Worm (Caenorhabditis elegans) whole organism, young adult: ENCODE measurements around the gene F13A2.9.

Experiments used
- B0336.3 ChIP-seq: fragments of 200-800 bp; sonication (Bioruptor generic); IDR thresholded peaks from 2 replicates; pipeline ENCODE4 v1.3.6; 2022; ENCODE audit warnings: missing genetic modification characterization, missing compliant biosample characterization
- D2030.7 ChIP-seq: fragments of 200-800 bp; sonication (Bioruptor generic); IDR thresholded peaks from 2 replicates; pipeline ENCODE4 v1.3.6; 2022; ENCODE audit warnings: missing genetic modification reagents, missing genetic modification characterization, missing compliant biosample characterization
- F52B5.7 ChIP-seq: sonication (generic microtip); optimal IDR thresholded peaks from 2 replicates; lab custom pipeline; 2016; ENCODE audit warnings: mild to moderate bottlenecking, missing genetic modification characterization, missing compliant biosample characterization
- F57A8.1 ChIP-seq: fragments of 200-800 bp; sonication (Bioruptor generic); optimal IDR thresholded peaks from 2 replicates; lab custom pipeline; 2018; ENCODE audit warnings: mild to moderate bottlenecking, missing genetic modification characterization, moderate library complexity, missing compliant biosample characterization
- Y53G8AR.9 ChIP-seq: fragments of 200-800 bp; sonication (Bioruptor generic); conservative IDR thresholded peaks from 2 replicates; pipeline ENCODE4 v1.3.6; 2022; ENCODE audit warnings: missing genetic modification reagents, missing genetic modification characterization, missing compliant biosample characterization
- Y67H2A.10 ChIP-seq: fragments of 200-800 bp; sonication (Bioruptor generic); conservative IDR thresholded peaks from 2 replicates; pipeline ENCODE4 v1.3.6; 2022; ENCODE audit warnings: missing genetic modification reagents, missing genetic modification characterization, missing compliant biosample characterization
- Y79H2A.3 ChIP-seq: fragments of 200-800 bp; sonication (Bioruptor generic); conservative IDR thresholded peaks from 2 replicates; pipeline ENCODE4 v1.3.6; 2022; ENCODE audit warnings: missing genetic modification reagents, missing genetic modification characterization, missing compliant biosample characterization
- Y95B8A.8 ChIP-seq: fragments of 200-800 bp; sonication (Bioruptor generic); IDR thresholded peaks from 2 replicates; pipeline ENCODE4 v1.3.6; 2022; ENCODE audit warnings: missing genetic modification reagents, missing genetic modification characterization, missing compliant biosample characterization
- ZK185.1 ChIP-seq: sonication (generic microtip); optimal IDR thresholded peaks from 2 replicates; lab custom pipeline; 2016; ENCODE audit warnings: mild to moderate bottlenecking, missing genetic modification characterization, missing compliant biosample characterization; ENCODE audit not compliant: poor library complexity, severe bottlenecking
- ama-1 ChIP-seq, 3 experiments: fragments of 150-350 bp in 1 of 3; sonication (generic microtip) in 2 of 3; optimal IDR thresholded peaks; 2 replicates each; lab custom pipeline; 2014 to 2018; ENCODE audit warnings: missing biosample characterization in 2 of 3, missing genetic modification characterization in 2 of 3, missing genetic modification reagents in 2 of 3
- atf-7 ChIP-seq: sonication (generic microtip); optimal IDR thresholded peaks from 2 replicates; lab custom pipeline; 2017; ENCODE audit warnings: mild to moderate bottlenecking, missing genetic modification characterization, missing compliant biosample characterization
- attf-6 ChIP-seq: fragments of 200-800 bp; sonication (Bioruptor generic); IDR thresholded peaks from 2 replicates; pipeline ENCODE4 v1.3.6; 2022; ENCODE audit warnings: missing genetic modification reagents, missing genetic modification characterization, missing compliant biosample characterization
- bed-1 ChIP-seq: fragments of 200-800 bp; sonication (Bioruptor generic); IDR thresholded peaks from 2 replicates; pipeline ENCODE4 v1.3.6; 2022; ENCODE audit warnings: missing genetic modification reagents, missing genetic modification characterization, missing compliant biosample characterization
- bed-2 ChIP-seq: fragments of 200-800 bp; sonication (Bioruptor generic); IDR thresholded peaks from 2 replicates; pipeline ENCODE4 v1.3.6; 2022; ENCODE audit warnings: missing genetic modification reagents, missing genetic modification characterization, missing compliant biosample characterization
- ccch-3 ChIP-seq: fragments of 200-800 bp; sonication (Bioruptor generic); optimal IDR thresholded peaks from 2 replicates; lab custom pipeline; 2018; ENCODE audit warnings: mild to moderate bottlenecking, missing genetic modification characterization, missing compliant biosample characterization
- ceh-91 ChIP-seq: fragments of 200-800 bp; sonication (Bioruptor generic); IDR thresholded peaks from 2 replicates; pipeline ENCODE4 v1.3.6; 2022; ENCODE audit warnings: missing genetic modification reagents, missing genetic modification characterization, missing compliant biosample characterization
- chd-7 ChIP-seq: sonication (generic microtip); optimal IDR thresholded peaks from 2 replicates; lab custom pipeline; 2016; ENCODE audit warnings: mild to moderate bottlenecking, missing genetic modification characterization, moderate library complexity, missing compliant biosample characterization
- dox-1 ChIP-seq: fragments of 200-800 bp; sonication (Bioruptor generic); IDR thresholded peaks from 2 replicates; pipeline ENCODE4 v1.3.6; 2022; ENCODE audit warnings: missing genetic modification reagents, missing genetic modification characterization, missing compliant biosample characterization
- dpl-1 ChIP-seq: fragments of 150-350 bp; optimal IDR thresholded peaks from 2 replicates; lab custom pipeline; 2014; ENCODE audit warnings: missing biosample characterization, missing genetic modification reagents, missing genetic modification characterization
- efl-1 ChIP-seq: fragments of 150-350 bp; optimal IDR thresholded peaks from 2 replicates; lab custom pipeline; 2014; ENCODE audit warnings: missing biosample characterization, missing genetic modification reagents, missing genetic modification characterization
- hsf-1 ChIP-seq: fragments of 200-800 bp; sonication (Bioruptor generic); IDR thresholded peaks from 2 replicates; pipeline ENCODE4 v1.3.6; 2022; ENCODE audit warnings: missing genetic modification reagents, missing genetic modification characterization, missing compliant biosample characterization
- let-526 ChIP-seq: fragments of 200-800 bp; sonication (Bioruptor generic); IDR thresholded peaks from 2 replicates; pipeline ENCODE4 v1.3.6; 2022; ENCODE audit warnings: missing genetic modification reagents, missing genetic modification characterization, missing compliant biosample characterization
- lin-26 ChIP-seq: fragments of 200-800 bp; sonication (Bioruptor generic); IDR thresholded peaks from 2 replicates; pipeline ENCODE4 v1.3.6; 2022; ENCODE audit warnings: missing genetic modification reagents, missing genetic modification characterization, missing compliant biosample characterization
- lin-35 ChIP-seq, 3 experiments: fragments of 150-350 bp in 2 of 3; sonication (generic microtip) in 1 of 3; optimal IDR thresholded peaks; 2 replicates each; lab custom pipeline; 2014 to 2018; ENCODE audit warnings: missing biosample characterization in 3 of 3, missing genetic modification characterization in 3 of 3, missing genetic modification reagents in 3 of 3
- lin-40 ChIP-seq: sonication (generic microtip); optimal IDR thresholded peaks from 2 replicates; lab custom pipeline; 2016; ENCODE audit warnings: missing genetic modification characterization, mild to moderate bottlenecking, missing compliant biosample characterization, missing genotype, missing genetic modification reagents
- lin-54 ChIP-seq: fragments of 200-800 bp; sonication (Bioruptor generic); optimal IDR thresholded peaks from 2 replicates; lab custom pipeline; 2018; ENCODE audit warnings: mild to moderate bottlenecking, missing genetic modification characterization, missing compliant biosample characterization
- lsy-27 ChIP-seq: sonication (generic microtip); optimal IDR thresholded peaks from 2 replicates; lab custom pipeline; 2017; ENCODE audit warnings: missing genetic modification characterization, mild to moderate bottlenecking, missing compliant biosample characterization, antibody characterized with exemption, missing genotype, borderline replicate concordance; ENCODE audit not compliant: insufficient read depth
- madf-10 ChIP-seq: sonication (generic microtip); optimal IDR thresholded peaks from 2 replicates; lab custom pipeline; 2016; ENCODE audit warnings: mild to moderate bottlenecking, missing genetic modification characterization, missing compliant biosample characterization
- madf-3 ChIP-seq: fragments of 200-800 bp; sonication (Bioruptor generic); IDR thresholded peaks from 2 replicates; pipeline ENCODE4 v1.3.6; 2022; ENCODE audit warnings: missing genetic modification reagents, missing genetic modification characterization, missing compliant biosample characterization
- madf-6 ChIP-seq: fragments of 200-800 bp; sonication (Bioruptor generic); IDR thresholded peaks from 2 replicates; pipeline ENCODE4 v1.3.6; 2022; ENCODE audit warnings: missing genetic modification reagents, missing genetic modification characterization, missing compliant biosample characterization
- mcd-1 ChIP-seq: fragments of 200-800 bp; sonication (Bioruptor generic); IDR thresholded peaks from 2 replicates; pipeline ENCODE4 v1.3.6; 2022; ENCODE audit warnings: missing genetic modification reagents, missing genetic modification characterization, missing compliant biosample characterization
- mxl-1 ChIP-seq: sonication (generic microtip); optimal IDR thresholded peaks from 2 replicates; lab custom pipeline; 2016; ENCODE audit warnings: missing genetic modification characterization, missing compliant biosample characterization
- pbrm-1 ChIP-seq: fragments of 200-800 bp; sonication (Bioruptor generic); IDR thresholded peaks from 2 replicates; pipeline ENCODE4 v1.3.6; 2022; ENCODE audit warnings: missing genetic modification reagents, missing genetic modification characterization, missing compliant biosample characterization
- rcor-1 ChIP-seq: fragments of 200-800 bp; sonication (Bioruptor generic); IDR thresholded peaks from 2 replicates; pipeline ENCODE4 v1.3.6; 2022; ENCODE audit warnings: missing genetic modification reagents, missing genetic modification characterization, missing compliant biosample characterization
- sea-2 ChIP-seq: fragments of 200-800 bp; sonication (Bioruptor generic); IDR thresholded peaks from 2 replicates; pipeline ENCODE4 v1.3.6; 2022; ENCODE audit warnings: missing genetic modification characterization, missing compliant biosample characterization
- snpc-1.1 ChIP-seq: sonication (generic microtip); optimal IDR thresholded peaks from 2 replicates; lab custom pipeline; 2017; ENCODE audit warnings: missing genetic modification characterization, mild to moderate bottlenecking, missing compliant biosample characterization, antibody characterized with exemption, moderate library complexity, missing genotype, missing genetic modification reagents; ENCODE audit not compliant: insufficient read depth
- tbp1 ChIP-seq: fragments of 200-800 bp; sonication (Bioruptor generic); optimal IDR thresholded peaks from 2 replicates; lab custom pipeline; 2018; ENCODE audit warnings: mild to moderate bottlenecking, missing genetic modification characterization, missing compliant biosample characterization
- tbx-9 ChIP-seq: sonication (generic microtip); optimal IDR thresholded peaks from 2 replicates; lab custom pipeline; 2016; ENCODE audit warnings: borderline replicate concordance, missing genetic modification characterization, inconsistent platforms, missing compliant biosample characterization
- xnd-1 ChIP-seq: sonication (generic microtip); optimal IDR thresholded peaks from 2 replicates; lab custom pipeline; 2016; ENCODE audit warnings: missing genotype, missing genetic modification reagents, missing genetic modification characterization, missing compliant biosample characterization
- zim-3 ChIP-seq: sonication (generic microtip); optimal IDR thresholded peaks from 2 replicates; lab custom pipeline; 2017; ENCODE audit warnings: mild to moderate bottlenecking, missing genetic modification characterization, moderate library complexity, missing compliant biosample characterization
- ztf-18 ChIP-seq: sonication (generic microtip); optimal IDR thresholded peaks from 2 replicates; lab custom pipeline; 2016; ENCODE audit warnings: missing genotype, mild to moderate bottlenecking, missing genetic modification characterization, missing compliant biosample characterization
- ztf-3 ChIP-seq: fragments of 200-800 bp; sonication (Bioruptor generic); optimal IDR thresholded peaks from 2 replicates; lab custom pipeline; 2018; ENCODE audit warnings: mild to moderate bottlenecking, missing genetic modification characterization, missing compliant biosample characterization
- ztf-6 ChIP-seq: fragments of 200-800 bp; sonication (Bioruptor generic); IDR thresholded peaks from 2 replicates; pipeline ENCODE4 v1.3.6; 2022; ENCODE audit warnings: missing genetic modification reagents, missing genetic modification characterization, missing compliant biosample characterization

F13A2.9 gene

ce11 chrV:4375807-4376564 is 11.3 kb downstream of the F13A2.9 start, which contains the start of gene F32D1.7 (continued):
- TF ChIP-seq ceh-91 (GFP tag; lab: Robert Waterston, UW): peak; percentile 91
- TF ChIP-seq Y67H2A.10 (GFP tag; lab: Robert Waterston, UW): no peak
- TF ChIP-seq rcor-1: peak; percentile 66
- TF ChIP-seq F52B5.7 (tag; lab: Kevin White, UChicago): no peak
- TF ChIP-seq hsf-1 (GFP tag; lab: Robert Waterston, UW): peak; percentile 59; the same call in 1 of the 2 replicates
- no peak for TF ChIP-seq bed-2 (GFP tag; lab: Robert Waterston, UW)
- no peak for TF ChIP-seq lin-40 (tag; lab: Kevin White, UChicago)
- no peak for TF ChIP-seq zim-3 (tag; lab: Kevin White, UChicago)
- TF ChIP-seq attf-6 (GFP tag; lab: Robert Waterston, UW): no peak
- TF ChIP-seq tbp1: no peak
- peak; percentile 61 for TF ChIP-seq dox-1 (GFP tag; lab: Robert Waterston, UW)
- no peak for TF ChIP-seq lsy-27
- TF ChIP-seq mcd-1 (GFP tag; lab: Robert Waterston, UW): peak; percentile 53; the same call in 1 of the 2 replicates
- no peak for TF ChIP-seq madf-10 (tag; lab: Kevin White, UChicago)
- TF ChIP-seq let-526: no peak
- 0 out of 2 replicates have a peak, but pooled peaks have one; percentile 49 for TF ChIP-seq Y95B8A.8
- TF ChIP-seq pbrm-1 (GFP tag; lab: Robert Waterston, UW): no peak
- no peak for TF ChIP-seq mxl-1

- TF ChIP-seq xnd-1 (tag; lab: Kevin White, UChicago) (peak; percentile 43), attf-6 (GFP tag; lab: Robert Waterston, UW) (0 out of 2 replicates have a peak, but pooled peaks have one; percentile 21), efl-1 (GFP tag; lab: Kevin White, UChicago) (peak; percentile 18), tbp1 (no peak), madf-6 (GFP tag; lab: Robert Waterston, UW) (peak; percentile 58), lin-54 (GFP tag; lab: Kevin White, UChicago) (peak; percentile 3), madf-3 (GFP tag; lab: Robert Waterston, UW) (peak; percentile 63; the same call in 1 of the 2 replicates), pbrm-1 (GFP tag; lab: Robert Waterston, UW) (no peak), hsf-1 (GFP tag; lab: Robert Waterston, UW) (0 out of 2 replicates have a peak, but pooled peaks have one; percentile 51), Y79H2A.3 (GFP tag; lab: Robert Waterston, UW) (peak; percentile 28; the same call in 1 of the 2 replicates), D2030.7 (GFP tag; lab: Robert Waterston, UW) (no peak), B0336.3 (GFP tag; lab: Robert Waterston, UW) (peak; percentile 17; the same call in 1 of the 2 replicates), Y53G8AR.9 (GFP tag; lab: Robert Waterston, UW) (0 out of 2 replicates have a peak, but pooled peaks have one; percentile 18)
These were observed 12.7 kb downstream of the F13A2.9 start, which contains the start of gene neg-1 for ce11 chrV:4374625-4375024. Gene neg-1 (minus strand): TSS chrV:4374874.

- no peak for TF ChIP-seq ama-1 (optimal IDR thresholded peaks at IDR 0.05; lab: Kevin White, UChicago)
- peak; percentile 15 to 52 for TF ChIP-seq ama-1 (GFP tag; optimal IDR thresholded peaks at IDR 0.05; lab: Kevin White, UChicago)
- TF ChIP-seq lin-40 (tag; lab: Kevin White, UChicago): no peak
- no peak for TF ChIP-seq efl-1 (GFP tag; lab: Kevin White, UChicago)
- no peak for TF ChIP-seq atf-7 (tag; lab: Kevin White, UChicago)
- no peak for TF ChIP-seq ccch-3 (GFP tag; lab: Kevin White, UChicago)
- no peak for TF ChIP-seq F57A8.1 (GFP tag; lab: Kevin White, UChicago)
- no peak for TF ChIP-seq F52B5.7 (tag; lab: Kevin White, UChicago)
- no peak for TF ChIP-seq sea-2 (GFP tag; lab: Robert Waterston, UW)
- no peak for TF ChIP-seq ztf-18
- no peak for TF ChIP-seq ceh-91 (GFP tag; lab: Robert Waterston, UW)
- TF ChIP-seq lin-35 (GFP tag; optimal IDR thresholded peaks at IDR 0.05; lab: Kevin White, UChicago): no peak
- TF ChIP-seq ztf-6: no peak
- no peak for TF ChIP-seq ztf-3 (GFP tag; lab: Kevin White, UChicago)
- TF ChIP-seq snpc-1.1: no peak
- no peak for TF ChIP-seq chd-7
- no peak for TF ChIP-seq dpl-1 (GFP tag; lab: Kevin White, UChicago)
- no peak for TF ChIP-seq ZK185.1
- no peak for TF ChIP-seq bed-1
- TF ChIP-seq lin-26 (GFP tag; lab: Robert Waterston, UW): no peak
- no peak for TF ChIP-seq tbx-9 (tag; lab: Kevin White, UChicago)
These were observed 13.6 kb downstream of the F13A2.9 start for ce11 chrV:4373656-4374055.
